Worm (Caenorhabditis elegans) whole organism, mixed stage, embryonic: ENCODE measurements around the gene nhr-195.

Experiments
- M03D4.4 ChIP-seq: sonication (generic microtip); optimal IDR thresholded peaks from 2 replicates; lab custom pipeline; 2017; ENCODE audit warnings: mild to moderate bottlenecking, missing genetic modification characterization, missing compliant biosample characterization
- bed-3 ChIP-seq: fragments of 200-800 bp; sonication (Bioruptor generic); optimal IDR thresholded peaks from 3 replicates; lab custom pipeline; 2018; ENCODE audit warnings: mild to moderate bottlenecking, missing genetic modification characterization, moderate library complexity, missing compliant biosample characterization
- blmp-1 ChIP-seq: fragments of 150-350 bp; optimal IDR thresholded peaks from 2 replicates; lab custom pipeline; 2014; ENCODE audit warnings: missing biosample characterization, missing genetic modification characterization
- ceh-39 ChIP-seq: fragments of 150-350 bp; optimal IDR thresholded peaks from 2 replicates; lab custom pipeline; 2014; ENCODE audit warnings: missing biosample characterization, missing genetic modification characterization
- ceh-43 ChIP-seq: fragments of 200-800 bp; sonication (Bioruptor generic); optimal IDR thresholded peaks from 2 replicates; lab custom pipeline; 2018; ENCODE audit warnings: mild to moderate bottlenecking, missing genetic modification characterization, moderate library complexity, missing compliant biosample characterization
- ceh-83 ChIP-seq: fragments of 200-800 bp; sonication (Bioruptor generic); optimal IDR thresholded peaks from 2 replicates; lab custom pipeline; 2018; ENCODE audit warnings: mild to moderate bottlenecking, missing genetic modification characterization, missing compliant biosample characterization
- ces-1 ChIP-seq: fragments of 150-350 bp; optimal IDR thresholded peaks from 2 replicates; lab custom pipeline; 2014; ENCODE audit warnings: missing biosample characterization, missing genetic modification reagents, missing genetic modification characterization
- cnd-1 ChIP-seq: fragments of 200-800 bp; sonication (Bioruptor generic); optimal IDR thresholded peaks from 2 replicates; lab custom pipeline; 2018; ENCODE audit warnings: mild to moderate bottlenecking, missing genetic modification characterization, missing compliant biosample characterization
- drap-1 ChIP-seq: fragments of 200-800 bp; sonication (Bioruptor generic); optimal IDR thresholded peaks from 3 replicates; lab custom pipeline; 2018; ENCODE audit warnings: mild to moderate bottlenecking, missing genetic modification characterization, missing compliant biosample characterization
- elt-1 ChIP-seq: sonication (generic microtip); optimal IDR thresholded peaks from 2 replicates; lab custom pipeline; 2017; ENCODE audit warnings: missing genetic modification characterization, mild to moderate bottlenecking, missing compliant biosample characterization, antibody characterized with exemption, moderate library complexity, borderline replicate concordance; ENCODE audit not compliant: insufficient read depth
- elt-3 ChIP-seq: fragments of 150-350 bp; optimal IDR thresholded peaks from 2 replicates; lab custom pipeline; 2014; ENCODE audit warnings: missing biosample characterization, missing genetic modification characterization
- flh-1 ChIP-seq: fragments of 200-800 bp; sonication (Bioruptor generic); optimal IDR thresholded peaks from 2 replicates; lab custom pipeline; 2018; ENCODE audit warnings: mild to moderate bottlenecking, missing genetic modification characterization, moderate library complexity, missing compliant biosample characterization
- lin-13 ChIP-seq: fragments of 150-350 bp; optimal IDR thresholded peaks from 2 replicates; lab custom pipeline; 2014; ENCODE audit warnings: missing biosample characterization, missing genetic modification characterization
- lsy-2 ChIP-seq: fragments of 150-350 bp; optimal IDR thresholded peaks from 2 replicates; lab custom pipeline; 2014; ENCODE audit warnings: missing biosample characterization, missing genetic modification characterization
- mab-5 ChIP-seq: fragments of 150-350 bp; optimal IDR thresholded peaks from 2 replicates; lab custom pipeline; 2014; ENCODE audit warnings: missing biosample characterization, missing genetic modification characterization
- mep-1 ChIP-seq: fragments of 150-350 bp; optimal IDR thresholded peaks from 2 replicates; lab custom pipeline; 2017; ENCODE audit warnings: missing biosample characterization, missing genetic modification reagents, missing genetic modification characterization, inconsistent platforms
- mls-2 ChIP-seq: sonication (generic microtip); optimal IDR thresholded peaks from 2 replicates; lab custom pipeline; 2016; ENCODE audit warnings: mild to moderate bottlenecking, missing genetic modification characterization, moderate library complexity, missing compliant biosample characterization
- nhr-12 ChIP-seq: fragments of 150-350 bp; optimal IDR thresholded peaks from 2 replicates; lab custom pipeline; 2014; ENCODE audit warnings: missing biosample characterization, missing genetic modification characterization
- nhr-2 ChIP-seq: fragments of 150-350 bp; optimal IDR thresholded peaks from 2 replicates; lab custom pipeline; 2014; ENCODE audit warnings: missing biosample characterization, missing genetic modification characterization
- nhr-237 ChIP-seq: fragments of 150-350 bp; optimal IDR thresholded peaks from 2 replicates; lab custom pipeline; 2014; ENCODE audit warnings: missing biosample characterization, missing genetic modification characterization
- nhr-28 ChIP-seq: fragments of 150-350 bp; optimal IDR thresholded peaks from 2 replicates; lab custom pipeline; 2014; ENCODE audit warnings: missing biosample characterization, missing genetic modification characterization
- nhr-76 ChIP-seq: sonication (generic microtip); optimal IDR thresholded peaks from 2 replicates; lab custom pipeline; 2017; ENCODE audit warnings: missing biosample characterization, missing genetic modification characterization
- pha-4 ChIP-seq: fragments of 150-350 bp; optimal IDR thresholded peaks from 2 replicates; lab custom pipeline; 2018; ENCODE audit warnings: missing biosample characterization, missing genetic modification reagents, missing genetic modification characterization
- sem-2 ChIP-seq: fragments of 200-800 bp; sonication (Bioruptor generic); optimal IDR thresholded peaks from 2 replicates; lab custom pipeline; 2018; ENCODE audit warnings: mild to moderate bottlenecking, missing genetic modification characterization, missing compliant biosample characterization
- snpc-4 ChIP-seq: fragments of 150-350 bp; optimal IDR thresholded peaks from 2 replicates; lab custom pipeline; 2014; ENCODE audit warnings: missing biosample characterization, missing genetic modification characterization
- sptf-1 ChIP-seq: sonication (generic microtip); optimal IDR thresholded peaks from 2 replicates; lab custom pipeline; 2017; ENCODE audit warnings: mild to moderate bottlenecking, missing genetic modification characterization, moderate library complexity, missing compliant biosample characterization
- tbx-8 ChIP-seq: fragments of 200-800 bp; sonication (Bioruptor generic); optimal IDR thresholded peaks from 2 replicates; lab custom pipeline; 2018; ENCODE audit warnings: mild to moderate bottlenecking, missing genetic modification characterization, moderate library complexity, missing compliant biosample characterization
- unc-120 ChIP-seq: sonication (generic microtip); optimal IDR thresholded peaks from 2 replicates; lab custom pipeline; 2017; ENCODE audit warnings: missing genetic modification characterization, missing compliant biosample characterization; ENCODE audit not compliant: poor library complexity, severe bottlenecking
- unc-39 ChIP-seq: fragments of 150-350 bp; optimal IDR thresholded peaks from 2 replicates; lab custom pipeline; 2014; ENCODE audit warnings: missing biosample characterization, missing genetic modification characterization
- unc-62 ChIP-seq: fragments of 150-350 bp; optimal IDR thresholded peaks from 2 replicates; lab custom pipeline; 2014; ENCODE audit warnings: missing biosample characterization, missing genetic modification reagents, missing genetic modification characterization
- ztf-11 ChIP-seq: fragments of 150-350 bp; optimal IDR thresholded peaks from 2 replicates; lab custom pipeline; 2014; ENCODE audit warnings: missing biosample characterization, missing genetic modification characterization

nhr-195 gene

DNA sequence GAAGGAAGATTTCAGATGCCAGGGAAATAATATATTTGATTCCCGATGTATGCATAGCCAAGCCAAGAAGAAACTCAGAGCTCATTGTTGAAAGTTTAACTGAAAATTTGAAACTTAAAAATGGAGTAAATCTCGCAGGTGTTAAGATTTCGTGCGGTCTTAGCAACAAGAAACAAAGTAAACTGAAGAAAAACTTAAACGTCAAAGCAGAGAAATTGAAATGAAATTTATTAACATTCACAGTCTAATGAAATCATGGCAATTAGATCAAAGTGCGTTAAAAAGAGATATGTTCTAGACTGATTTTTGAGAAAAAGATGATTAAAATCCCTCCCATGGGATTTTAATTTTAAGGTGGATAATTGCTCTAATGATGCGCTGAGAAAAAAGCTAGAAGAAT is 8.7 kb upstream of the nhr-195 start, which contains the start of gene str-84:
str-84 (minus strand) TSS at position 101 of the 400 bp plus-strand sequence.
- TF ChIP-seq blmp-1 (no peak), unc-39 (tag; lab: Kevin White, UChicago) (no peak), ceh-39 (tag; lab: Kevin White, UChicago) (no peak), sptf-1 (tag; lab: Kevin White, UChicago) (no peak), M03D4.4 (tag; lab: Kevin White, UChicago) (no peak), lsy-2 (no peak), nhr-76 (tag; lab: Kevin White, UChicago) (no peak), ztf-11 (no peak), unc-62 (GFP tag; lab: Kevin White, UChicago) (no peak), mab-5 (tag; lab: Kevin White, UChicago) (no peak), lin-13 (tag; lab: Kevin White, UChicago) (no peak)

DNA sequence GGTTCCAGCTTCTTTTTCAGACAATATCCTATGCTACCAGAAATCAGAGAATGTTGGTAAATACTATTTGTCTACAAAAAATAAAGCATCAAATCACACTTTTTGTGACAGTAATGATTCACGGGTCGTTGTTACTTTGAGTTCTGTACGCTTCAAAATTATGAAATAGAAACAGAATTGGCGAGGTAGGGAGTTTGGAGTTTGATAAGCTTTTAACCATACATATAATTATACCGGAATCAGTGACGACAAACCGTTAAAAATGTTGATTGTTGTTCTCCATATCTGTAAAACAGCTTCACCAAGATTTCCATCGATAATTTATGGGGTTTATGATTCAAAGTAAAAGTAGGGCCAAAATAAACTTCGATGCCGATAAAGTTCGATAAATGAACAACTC is 5.7 kb upstream of the nhr-195 start:
- no peak for TF ChIP-seq drap-1 (GFP tag; lab: Kevin White, UChicago)
- no peak for TF ChIP-seq snpc-4 (tag; lab: Kevin White, UChicago)
- no peak for TF ChIP-seq unc-120
- no peak for TF ChIP-seq ztf-11
- TF ChIP-seq sptf-1 (tag; lab: Kevin White, UChicago) = no peak
- TF ChIP-seq unc-62 (GFP tag; lab: Kevin White, UChicago) = no peak
- TF ChIP-seq ces-1 (GFP tag; lab: Kevin White, UChicago) = no peak
- no peak for TF ChIP-seq lsy-2
- TF ChIP-seq flh-1 = no peak
- no peak for TF ChIP-seq M03D4.4 (tag; lab: Kevin White, UChicago)
- no peak for TF ChIP-seq blmp-1
- TF ChIP-seq nhr-28 = no peak
- no peak for TF ChIP-seq nhr-237 (tag; lab: Kevin White, UChicago)
- TF ChIP-seq elt-1 = no peak
- no peak for TF ChIP-seq ceh-83 (GFP tag; lab: Kevin White, UChicago)
- no peak for TF ChIP-seq mls-2 (tag; lab: Kevin White, UChicago)
- TF ChIP-seq elt-3 = no peak
- TF ChIP-seq bed-3 (GFP tag; lab: Kevin White, UChicago) = no peak
- no peak for TF ChIP-seq nhr-12 (tag; lab: Kevin White, UChicago)

DNA sequence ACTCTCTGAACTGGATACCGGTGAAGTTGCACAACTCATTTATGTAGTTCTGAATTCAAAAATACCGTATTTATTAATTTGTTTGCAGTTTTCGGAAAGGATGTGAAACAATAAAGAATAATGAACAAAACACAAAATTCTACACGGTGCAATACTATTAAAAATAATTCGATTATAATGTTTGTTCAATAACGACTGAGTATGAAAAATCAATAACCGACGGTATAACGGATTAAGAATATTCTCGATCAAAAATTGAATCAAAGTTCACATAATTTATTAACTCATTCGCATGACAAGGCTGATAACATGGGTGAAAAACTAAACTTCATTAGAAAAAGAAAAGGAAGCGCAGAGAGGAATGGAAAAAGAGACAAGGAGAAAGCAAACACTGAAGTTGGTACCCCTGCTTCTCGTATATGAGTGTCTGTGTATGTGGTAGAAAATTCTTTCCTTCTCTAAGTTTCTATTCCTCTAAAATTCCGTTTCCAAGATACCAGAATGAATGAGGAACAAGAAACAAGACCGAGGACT is 2.8 kb upstream of the nhr-195 start, which contains the start of gene nhr-143:
nhr-143 (minus strand) TSS at position 51 of the 534 bp plus-strand sequence.
- no peak for TF ChIP-seq drap-1 (GFP tag; lab: Kevin White, UChicago)
- no peak for TF ChIP-seq unc-62 (GFP tag; lab: Kevin White, UChicago)
- no peak for TF ChIP-seq ceh-43 (GFP tag; lab: Kevin White, UChicago)
- TF ChIP-seq blmp-1 = no peak
- TF ChIP-seq elt-3 = no peak
- no peak for TF ChIP-seq mep-1 (tag; lab: Kevin White, UChicago)
- TF ChIP-seq sem-2 (GFP tag; lab: Kevin White, UChicago) = no peak
- no peak for TF ChIP-seq ces-1 (GFP tag; lab: Kevin White, UChicago)
- TF ChIP-seq lsy-2 = no peak
- TF ChIP-seq tbx-8 (GFP tag; lab: Kevin White, UChicago) = no peak
- TF ChIP-seq, all 35 proteins: peak for 0

DNA sequence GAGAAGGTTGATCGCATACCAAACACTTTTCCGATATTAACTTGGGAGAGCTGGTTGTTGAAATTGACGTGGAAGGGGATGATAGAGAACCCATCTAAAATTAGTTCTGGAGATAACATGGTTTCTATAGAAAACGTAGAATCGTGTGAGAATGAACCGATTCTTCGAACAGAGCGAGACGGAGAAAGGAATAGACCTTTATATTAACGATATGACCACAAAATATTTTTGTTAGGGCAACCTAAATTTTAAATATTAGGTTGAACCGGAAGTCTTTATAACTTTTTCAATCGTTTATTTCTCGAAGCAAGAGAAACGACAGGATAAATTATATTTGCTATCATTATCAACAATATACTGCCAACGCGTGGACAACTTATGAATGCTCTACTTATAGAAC is 6.1 kb downstream of the nhr-195 start, which contains the start of gene nhr-219:
nhr-219 (minus strand) TSS at position 101 of the 400 bp plus-strand sequence.
- TF ChIP-seq M03D4.4 (tag; lab: Kevin White, UChicago) = no peak
- no peak for TF ChIP-seq ztf-11
- TF ChIP-seq ceh-39 (tag; lab: Kevin White, UChicago) = no peak
- no peak for TF ChIP-seq nhr-76 (tag; lab: Kevin White, UChicago)
- no peak for TF ChIP-seq snpc-4 (tag; lab: Kevin White, UChicago)
- no peak for TF ChIP-seq pha-4
- no peak for TF ChIP-seq lin-13 (tag; lab: Kevin White, UChicago)
- no peak for TF ChIP-seq sptf-1 (tag; lab: Kevin White, UChicago)
- no peak for TF ChIP-seq blmp-1
- no peak for TF ChIP-seq nhr-28
- TF ChIP-seq ceh-83 (GFP tag; lab: Kevin White, UChicago) = no peak
- no peak for TF ChIP-seq bed-3 (GFP tag; lab: Kevin White, UChicago)
- TF ChIP-seq ceh-43 (GFP tag; lab: Kevin White, UChicago) = no peak
- TF ChIP-seq lsy-2 = no peak
- no peak for TF ChIP-seq nhr-2
- no peak for TF ChIP-seq ces-1 (GFP tag; lab: Kevin White, UChicago)
- no peak for TF ChIP-seq cnd-1 (tag; lab: Kevin White, UChicago)
- TF ChIP-seq elt-3 = no peak
